Worm (Caenorhabditis elegans): Measurements from ENCODE around the gene nhr-148.

ce11 chrV:7332253-7332652, 9.7 kb upstream of the nhr-148 start, which contains the start of gene F10G2.1:
- TF ChIP-seq ztf-23 (GFP tag; IDR thresholded peaks at IDR 0.05) (no peak), ref-1 (GFP tag; conservative IDR thresholded peaks at IDR 0.05) (no peak), T22C8.4 (GFP tag; IDR thresholded peaks at IDR 0.05) (no peak), flt-1 (GFP tag; IDR thresholded peaks at IDR 0.05) (no peak)

Data from whole organism, midembryonic.